Fruit fly (Drosophila melanogaster) whole organism, embryonic: ENCODE data around the gene CG14273.

ENCODE experiments used
- CG10209 ChIP-seq: fragments of 200-800 bp; sonication (Bioruptor generic); optimal IDR thresholded peaks from 3 replicates; lab custom pipeline; 2017; ENCODE audit warnings: missing biosample characterization, mild to moderate bottlenecking, missing genetic modification characterization, missing genetic modification reagents
- CG12155 ChIP-seq: fragments of 200-800 bp; sonication (Bioruptor generic); optimal IDR thresholded peaks from 3 replicates; lab custom pipeline; 2016; ENCODE audit warnings: missing biosample characterization, missing genetic modification characterization
- CG13296 ChIP-seq: fragments of 200-800 bp; sonication (Bioruptor generic); optimal IDR thresholded peaks from 3 replicates; lab custom pipeline; 2018; ENCODE audit warnings: missing biosample characterization, mild to moderate bottlenecking, missing genetic modification characterization
- CG15011 ChIP-seq: fragments of 200-800 bp; sonication (Bioruptor generic); optimal IDR thresholded peaks from 3 replicates; lab custom pipeline; 2018; ENCODE audit warnings: missing biosample characterization, mild to moderate bottlenecking, missing genetic modification characterization
- CG15269 ChIP-seq: fragments of 200-800 bp; sonication (Bioruptor generic); optimal IDR thresholded peaks from 2 replicates; lab custom pipeline; 2018; ENCODE audit warnings: missing biosample characterization, mild to moderate bottlenecking, missing genetic modification characterization, moderate library complexity
- CG15514 ChIP-seq: fragments of 200-800 bp; sonication (Bioruptor generic); optimal IDR thresholded peaks from 3 replicates; lab custom pipeline; 2017; ENCODE audit warnings: missing biosample characterization, missing genetic modification characterization, mild to moderate bottlenecking, moderate library complexity, missing genetic modification reagents
- CG16813 ChIP-seq: fragments of 200-800 bp; sonication (Bioruptor generic); IDR thresholded peaks from 3 replicates; pipeline ENCODE4 v1.3.6; 2022; ENCODE audit warnings: missing biosample characterization, missing genetic modification characterization; ENCODE audit not compliant: partially characterized antibody
- CG17829 ChIP-seq: fragments of 200-800 bp; optimal IDR thresholded peaks from 2 replicates; lab custom pipeline; 2019; ENCODE audit warnings: missing biosample characterization, mild to moderate bottlenecking, missing genetic modification characterization, moderate library complexity
- CG18619 ChIP-seq: fragments of 200-800 bp; sonication (Bioruptor generic); optimal IDR thresholded peaks from 3 replicates; lab custom pipeline; 2017; ENCODE audit warnings: missing biosample characterization, mild to moderate bottlenecking, missing genetic modification characterization
- CG2129 ChIP-seq: fragments of 200-800 bp; sonication (Bioruptor generic); IDR thresholded peaks from 2 replicates; pipeline ENCODE4 v1.3.6; 2022; ENCODE audit warnings: missing biosample characterization, missing genetic modification characterization; ENCODE audit not compliant: partially characterized antibody
- CG32532 ChIP-seq: fragments of 200-800 bp; sonication (Bioruptor generic); IDR thresholded peaks from 2 replicates; pipeline ENCODE4 v1.3.6; 2022; ENCODE audit warnings: missing biosample characterization, missing genetic modification characterization
- CG34422 ChIP-seq: fragments of 200-800 bp; sonication (Bioruptor generic); IDR thresholded peaks from 3 replicates; pipeline ENCODE4 v1.3.6; 2022; ENCODE audit warnings: missing biosample characterization, missing genetic modification characterization
- CG3995 ChIP-seq: fragments of 200-800 bp; sonication (Bioruptor generic); optimal IDR thresholded peaks from 3 replicates; lab custom pipeline; 2016; ENCODE audit warnings: missing biosample characterization, missing genetic modification characterization
- CG4282 ChIP-seq: fragments of 200-800 bp; sonication (Bioruptor generic); optimal IDR thresholded peaks from 2 replicates; lab custom pipeline; 2016; ENCODE audit warnings: missing biosample characterization, missing genetic modification characterization
- CG43689 ChIP-seq: fragments of 200-800 bp; sonication (Bioruptor generic); IDR thresholded peaks from 2 replicates; pipeline ENCODE4 v1.3.6; 2022; ENCODE audit warnings: missing biosample characterization, missing genetic modification characterization
- CG4617 ChIP-seq: fragments of 200-800 bp; sonication (Bioruptor generic); optimal IDR thresholded peaks from 3 replicates; lab custom pipeline; 2016; ENCODE audit warnings: missing biosample characterization, missing genetic modification characterization, borderline replicate concordance
- CG5180 ChIP-seq: fragments of 200-800 bp; sonication (Bioruptor generic); optimal IDR thresholded peaks from 3 replicates; lab custom pipeline; 2017; ENCODE audit warnings: missing biosample characterization, missing genetic modification characterization, mild to moderate bottlenecking, moderate library complexity, missing genetic modification reagents
- CG5245 ChIP-seq: fragments of 200-800 bp; sonication (Bioruptor generic); optimal IDR thresholded peaks from 3 replicates; lab custom pipeline; 2016; ENCODE audit warnings: missing biosample characterization, missing genetic modification characterization
- CG6654 ChIP-seq: fragments of 200-800 bp; sonication (Bioruptor generic); optimal IDR thresholded peaks from 2 replicates; lab custom pipeline; 2017; ENCODE audit warnings: missing biosample characterization, mild to moderate bottlenecking, missing genetic modification characterization
- CG6854 ChIP-seq: fragments of 200-800 bp; sonication (Bioruptor generic); optimal IDR thresholded peaks from 3 replicates; lab custom pipeline; 2017; ENCODE audit warnings: missing biosample characterization, mild to moderate bottlenecking, missing genetic modification characterization
- CG7271 ChIP-seq: fragments of 200-800 bp; sonication (Bioruptor generic); optimal IDR thresholded peaks from 2 replicates; lab custom pipeline; 2018; ENCODE audit warnings: missing biosample characterization, mild to moderate bottlenecking, missing genetic modification characterization, moderate library complexity
- CG7357 ChIP-seq: fragments of 200-800 bp; sonication (Bioruptor generic); IDR thresholded peaks from 3 replicates; pipeline ENCODE4 v1.3.6; 2022; ENCODE audit warnings: missing biosample characterization, missing genetic modification characterization
- CG8765 ChIP-seq: fragments of 200-800 bp; sonication (Bioruptor generic); IDR thresholded peaks from 2 replicates; pipeline ENCODE4 v1.3.6; 2022; ENCODE audit warnings: missing biosample characterization, missing genetic modification characterization
- Dip3 ChIP-seq: fragments of 200-800 bp; sonication (Bioruptor generic); optimal IDR thresholded peaks from 3 replicates; lab custom pipeline; 2016; ENCODE audit warnings: missing biosample characterization, missing genetic modification characterization
- H15 ChIP-seq: fragments of 200-800 bp; sonication (Bioruptor generic); IDR thresholded peaks from 3 replicates; pipeline ENCODE4 v1.3.6; 2022; ENCODE audit warnings: missing biosample characterization, missing genetic modification characterization
- Hand ChIP-seq: fragments of 200-800 bp; sonication (Bioruptor generic); optimal IDR thresholded peaks from 2 replicates; lab custom pipeline; 2017; ENCODE audit warnings: mild to moderate bottlenecking, missing biosample characterization, missing genetic modification reagents, missing genetic modification characterization
- Med ChIP-seq: fragments of 200-800 bp; sonication (Bioruptor generic); peaks from one replicate; lab custom pipeline; 2016; ENCODE audit warnings: missing biosample characterization, missing genetic modification characterization, mild to moderate bottlenecking, inconsistent platforms, moderate library complexity
- Mes4 ChIP-seq: fragments of 200-800 bp; sonication (Bioruptor generic); optimal IDR thresholded peaks from 2 replicates; lab custom pipeline; 2016; ENCODE audit warnings: missing biosample characterization, missing genetic modification characterization
- caup ChIP-seq: fragments of 200-800 bp; sonication (Bioruptor generic); optimal IDR thresholded peaks from 3 replicates; lab custom pipeline; 2017; ENCODE audit warnings: missing biosample characterization, mild to moderate bottlenecking, missing genetic modification characterization, moderate library complexity; ENCODE audit not compliant: severe bottlenecking
- croc ChIP-seq: fragments of 200-800 bp; sonication (Bioruptor generic); conservative IDR thresholded peaks from 3 replicates; pipeline ENCODE4 v1.3.6; 2022; ENCODE audit warnings: missing biosample characterization, missing genetic modification characterization
- esg ChIP-seq: fragments of 200-800 bp; sonication (Bioruptor generic); conservative IDR thresholded peaks from 2 replicates; pipeline ENCODE4 v1.3.6; 2022; ENCODE audit warnings: missing biosample characterization, missing genetic modification characterization
- ewg ChIP-seq: fragments of 200-800 bp; sonication (Bioruptor generic); optimal IDR thresholded peaks from 3 replicates; lab custom pipeline; 2017; ENCODE audit warnings: mild to moderate bottlenecking, missing biosample characterization, missing genetic modification reagents, missing genetic modification characterization
- ftz-f1 ChIP-seq: fragments of 200-800 bp; sonication (Bioruptor generic); optimal IDR thresholded peaks from 2 replicates; lab custom pipeline; 2016; ENCODE audit warnings: missing biosample characterization, missing genetic modification characterization
- gem ChIP-seq: fragments of 200-800 bp; sonication (Bioruptor generic); optimal IDR thresholded peaks from 2 replicates; lab custom pipeline; 2019; ENCODE audit warnings: missing biosample characterization, mild to moderate bottlenecking, missing genetic modification characterization, moderate library complexity
- gt ChIP-seq: fragments of 200-800 bp; sonication (Bioruptor generic); IDR thresholded peaks from 2 replicates; pipeline ENCODE4 v1.3.6; 2022; ENCODE audit warnings: missing biosample characterization, missing genetic modification characterization
- h ChIP-seq: fragments of >200 bp; optimal IDR thresholded peaks from 2 replicates; lab custom pipeline; 2017
- hbn ChIP-seq: fragments of 200-800 bp; sonication (Bioruptor generic); IDR thresholded peaks from 2 replicates; pipeline ENCODE4 v1.3.6; 2022; ENCODE audit warnings: missing biosample characterization, missing genetic modification characterization; ENCODE audit not compliant: partially characterized antibody
- her ChIP-seq: fragments of 200-800 bp; sonication (Bioruptor generic); optimal IDR thresholded peaks from 2 replicates; lab custom pipeline; 2016; ENCODE audit warnings: missing biosample characterization, missing genetic modification characterization
- hkb ChIP-seq, 2 experiments: fragments of 200-800 bp in 1 of 2; fragments of >200 bp in 1 of 2; sonication (Bioruptor generic) in 1 of 2; IDR thresholded peaks in 1 of 2; optimal IDR thresholded peaks in 1 of 2; 2 replicates each; pipeline versions ENCODE4 v1.3.6 to Lab custom; 2017 to 2022; ENCODE audit warnings: missing biosample characterization in 1 of 2, missing genetic modification characterization in 1 of 2
- lbe ChIP-seq: fragments of 200-800 bp; sonication (Bioruptor generic); optimal IDR thresholded peaks from 2 replicates; lab custom pipeline; 2016; ENCODE audit warnings: missing biosample characterization, mild to moderate bottlenecking, missing genetic modification characterization
- peb ChIP-seq: fragments of 200-800 bp; sonication (Bioruptor generic); IDR thresholded peaks from 2 replicates; pipeline ENCODE4 v1.3.6; 2022; ENCODE audit warnings: missing biosample characterization, missing genetic modification characterization
- prd ChIP-seq, 3 experiments: fragments of >200 bp in 2 of 3; fragments of 200-800 bp in 1 of 3; sonication (Bioruptor generic) in 1 of 3; optimal IDR thresholded peaks in 2 of 3; IDR thresholded peaks in 1 of 3; 2 replicates in 2 of 3; 3 replicates in 1 of 3; pipeline versions ENCODE4 v1.3.6 to Lab custom; 2017 to 2022; ENCODE audit warnings: missing biosample characterization in 1 of 3, missing genetic modification characterization in 1 of 3
- repo ChIP-seq: fragments of 200-800 bp; sonication (Bioruptor generic); optimal IDR thresholded peaks from 2 replicates; lab custom pipeline; 2016; ENCODE audit warnings: missing biosample characterization, missing genetic modification characterization
- tgo ChIP-seq: fragments of 200-800 bp; sonication (Bioruptor generic); IDR thresholded peaks from 3 replicates; pipeline ENCODE4 v1.3.6; 2022; ENCODE audit warnings: missing biosample characterization, missing genetic modification characterization
- trem ChIP-seq: fragments of 200-800 bp; optimal IDR thresholded peaks from 3 replicates; lab custom pipeline; 2019; ENCODE audit warnings: missing biosample characterization, mild to moderate bottlenecking, missing genetic modification characterization, moderate library complexity
- tup ChIP-seq: fragments of 200-800 bp; sonication (Bioruptor generic); optimal IDR thresholded peaks from 2 replicates; lab custom pipeline; 2016; ENCODE audit warnings: missing biosample characterization, mild to moderate bottlenecking, missing genetic modification characterization, moderate library complexity
- usp ChIP-seq: fragments of >200 bp; optimal IDR thresholded peaks from 2 replicates; lab custom pipeline; 2017; ENCODE audit warnings: missing biosample characterization, missing genetic modification characterization
- wek ChIP-seq: fragments of 200-800 bp; sonication (Bioruptor generic); optimal IDR thresholded peaks from 3 replicates; lab custom pipeline; 2018; ENCODE audit warnings: missing biosample characterization, mild to moderate bottlenecking, missing genetic modification characterization, moderate library complexity

The CG14273 gene

dm6 chr2L:8361204-8361952, 18.9 kb downstream of the CG14273 start (continued):
- TF ChIP-seq repo (no peak), CG17829 (tag; lab: Kevin White, UChicago) (no peak), prd (optimal IDR thresholded peaks at IDR 0.05; lab: Kevin White, UChicago) (no peak), prd (GFP tag; IDR thresholded peaks at IDR 0.05; lab: Robert Waterston, UW) (no peak), CG15011 (GFP tag; lab: Kevin White, UChicago) (no peak), CG6654 (GFP tag; lab: Kevin White, UChicago) (no peak), Hand (no peak), croc (GFP tag; lab: Robert Waterston, UW) (no peak), hbn (GFP tag; lab: Robert Waterston, UW) (no peak), CG18619 (GFP tag; lab: Kevin White, UChicago) (no peak), wek (GFP tag; lab: Kevin White, UChicago) (no peak), trem (tag; lab: Kevin White, UChicago) (no peak), CG43689 (GFP tag; lab: Robert Waterston, UW) (no peak), Med (GFP tag; lab: Kevin White, UChicago) (peak; percentile 77), CG34422 (no peak), ewg (GFP tag; lab: Kevin White, UChicago) (no peak), CG7357 (GFP tag; lab: Robert Waterston, UW) (no peak), CG13296 (GFP tag; lab: Kevin White, UChicago) (no peak), CG10209 (GFP tag; lab: Kevin White, UChicago) (peak; percentile 16), hkb (optimal IDR thresholded peaks at IDR 0.05; lab: Kevin White, UChicago) (no peak), hkb (GFP tag; IDR thresholded peaks at IDR 0.05; lab: Robert Waterston, UW) (no peak), gt (GFP tag; lab: Robert Waterston, UW) (no peak), CG15514 (no peak), ftz-f1 (GFP tag; lab: Kevin White, UChicago) (no peak), caup (GFP tag; lab: Kevin White, UChicago) (no peak), CG5180 (GFP tag; lab: Kevin White, UChicago) (no peak), CG32532 (GFP tag; lab: Robert Waterston, UW) (peak; percentile 28; the same call in 1 of the 2 replicates), usp (no peak), CG6854 (GFP tag; lab: Kevin White, UChicago) (no peak), tgo (GFP tag; lab: Robert Waterston, UW) (no peak), esg (GFP tag; lab: Robert Waterston, UW) (no peak), her (GFP tag; lab: Kevin White, UChicago) (no peak), CG12155 (GFP tag; lab: Kevin White, UChicago) (no peak), CG15269 (tag; lab: Kevin White, UChicago) (no peak), h (no peak), CG4282 (GFP tag; lab: Kevin White, UChicago) (no peak), peb (GFP tag; lab: Robert Waterston, UW) (no peak), CG3995 (GFP tag; lab: Kevin White, UChicago) (no peak), Dip3 (GFP tag; lab: Kevin White, UChicago) (peak; percentile 26), gem (tag; lab: Kevin White, UChicago) (peak; percentile 55), CG16813 (GFP tag; lab: Robert Waterston, UW) (no peak), tup (no peak), CG5245 (no peak), lbe (GFP tag; lab: Kevin White, UChicago) (peak; percentile 26), CG2129 (GFP tag; lab: Robert Waterston, UW) (no peak), CG4617 (no peak), Mes4 (GFP tag; lab: Kevin White, UChicago) (no peak), H15 (GFP tag; lab: Robert Waterston, UW) (no peak), CG8765 (no peak), CG7271 (tag; lab: Kevin White, UChicago) (no peak)
